Fruit fly (Drosophila melanogaster): Measurements from ENCODE around the gene SmydA-8.

SmydA-8 gene

DNA sequence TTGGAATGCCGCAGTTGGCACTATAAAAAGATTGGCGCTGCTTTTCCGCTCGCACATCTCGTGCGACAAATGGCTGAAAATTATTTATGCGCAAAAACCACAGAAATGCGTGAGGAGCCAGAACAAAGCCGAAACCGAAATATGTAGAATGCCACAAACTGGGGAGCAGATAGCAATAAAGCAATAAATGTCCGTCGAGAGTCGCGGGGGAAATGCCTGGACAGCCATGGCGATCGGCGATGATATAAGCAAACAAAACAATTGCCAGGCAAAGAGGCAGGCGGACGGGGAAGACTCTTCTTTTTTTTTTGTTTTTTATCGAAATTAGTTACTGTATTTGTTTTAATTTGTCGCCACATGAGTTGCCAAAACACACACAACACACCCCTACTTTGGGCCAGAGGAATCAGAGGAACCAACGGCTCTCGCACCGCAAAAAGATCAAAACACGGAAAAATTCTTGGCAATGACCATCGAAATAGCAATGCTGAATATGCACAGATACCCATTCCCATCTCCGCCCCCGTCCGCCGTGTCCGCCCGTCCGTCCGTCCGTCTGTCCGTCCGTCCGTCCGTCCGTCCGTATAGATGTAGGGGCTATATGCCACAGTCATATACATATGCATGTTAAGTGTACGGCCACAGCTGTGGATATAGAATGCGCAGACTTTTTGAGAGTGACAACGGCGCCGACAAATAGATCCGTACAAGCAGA is 45.0 kb downstream of the SmydA-8 start (continued):
- TF ChIP-seq CG10543 (GFP tag; optimal IDR thresholded peaks at IDR 0.05): peak; percentile 12
- no peak for TF ChIP-seq CG7357 (GFP tag; IDR thresholded peaks at IDR 0.05)
- peak; percentile 44 for TF ChIP-seq cwo (GFP tag; optimal IDR thresholded peaks at IDR 0.05)
- no peak for TF ChIP-seq Eip74EF (GFP tag; optimal IDR thresholded peaks at IDR 0.05)
- no peak for TF ChIP-seq CG6683 (GFP tag; optimal IDR thresholded peaks at IDR 0.05)
- TF ChIP-seq Gsc (GFP tag; IDR thresholded peaks at IDR 0.05): no peak
- TF ChIP-seq Hr39 (optimal IDR thresholded peaks at IDR 0.05): peak; percentile 85
- TF ChIP-seq CG2875 (GFP tag; optimal IDR thresholded peaks at IDR 0.05): no peak
- TF ChIP-seq CG12769 (tag; optimal IDR thresholded peaks at IDR 0.05): peak; percentile 57
- no peak for TF ChIP-seq CG8765 (GFP tag; IDR thresholded peaks at IDR 0.05)
- TF ChIP-seq sr (GFP tag; IDR thresholded peaks at IDR 0.05): peak; percentile 46; the same call in 1 of the 3 replicates
- peak in 1 of 2 experiments; percentile 53 for TF ChIP-seq Pdp1 (GFP tag; optimal IDR thresholded peaks at IDR 0.05)

DNA sequence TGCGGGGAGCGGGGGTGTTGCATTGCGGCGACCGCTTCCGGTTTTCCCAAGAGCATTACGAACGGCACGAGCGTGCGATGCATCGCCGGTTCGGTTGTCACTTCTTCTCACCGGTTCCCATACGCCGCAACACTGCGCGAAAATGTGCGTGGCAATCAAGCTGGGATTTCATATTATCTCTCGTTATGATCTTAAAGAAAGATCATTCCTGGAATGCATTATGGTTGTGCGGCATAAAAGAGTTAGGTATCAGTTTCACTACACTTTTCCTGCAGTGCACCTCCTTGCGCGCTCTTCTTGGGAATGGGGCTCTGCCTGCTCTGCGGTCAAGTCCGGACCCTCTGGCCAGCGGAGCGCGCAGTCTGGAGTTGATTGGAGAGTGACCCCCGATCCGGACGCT is 47.5 kb downstream of the SmydA-8 start:
- no peak for TF ChIP-seq C15 (GFP tag; IDR thresholded peaks at IDR 0.05)
- TF ChIP-seq HmgD (GFP tag; optimal IDR thresholded peaks at IDR 0.05): no peak
- no peak for TF ChIP-seq pb (GFP tag; optimal IDR thresholded peaks at IDR 0.05)
- TF ChIP-seq br (optimal IDR thresholded peaks at IDR 0.05): no peak
- TF ChIP-seq disco-r (GFP tag; optimal IDR thresholded peaks at IDR 0.05): no peak
- TF ChIP-seq CG12299 (tag; optimal IDR thresholded peaks at IDR 0.05): no peak
- TF ChIP-seq ase (GFP tag; IDR thresholded peaks at IDR 0.05): peak; percentile 55; the same call in 1 of the 3 replicates
- no peak for TF ChIP-seq slp2 (GFP tag; optimal IDR thresholded peaks at IDR 0.05)
- peak; percentile 59; the same call in 1 of the 2 replicates for TF ChIP-seq CG32772 (GFP tag; IDR thresholded peaks at IDR 0.05)
- no peak for TF ChIP-seq bowl (GFP tag; IDR thresholded peaks at IDR 0.05)
- no peak for TF ChIP-seq Vsx1 (GFP tag; optimal IDR thresholded peaks at IDR 0.05)
- TF ChIP-seq kay (GFP tag; optimal IDR thresholded peaks at IDR 0.05): no peak
- TF ChIP-seq CG3995 (GFP tag; optimal IDR thresholded peaks at IDR 0.05): no peak
- no peak for TF ChIP-seq CG17829 (tag; optimal IDR thresholded peaks at IDR 0.05)
- TF ChIP-seq CG3281 (GFP tag; optimal IDR thresholded peaks at IDR 0.05): no peak
- TF ChIP-seq pzg (GFP tag; optimal IDR thresholded peaks at IDR 0.05): no peak
- no peak for TF ChIP-seq CG4730 (GFP tag; IDR thresholded peaks at IDR 0.05)
- no peak for TF ChIP-seq eve (GFP tag; optimal IDR thresholded peaks at IDR 0.05)
- peak; percentile 50; the same call in 2 of the 3 replicates for TF ChIP-seq CG14050 (GFP tag; IDR thresholded peaks at IDR 0.05)
- no peak for TF ChIP-seq CG7372 (GFP tag; IDR thresholded peaks at IDR 0.05)
- TF ChIP-seq lmd (GFP tag; IDR thresholded peaks at IDR 0.05): peak; percentile 58; the same call in 1 of the 2 replicates
- no peak for TF ChIP-seq kah (GFP tag; optimal IDR thresholded peaks at IDR 0.05)
- peak; percentile 22 for TF ChIP-seq CG1792 (GFP tag; optimal IDR thresholded peaks at IDR 0.05)
- TF ChIP-seq prd (optimal IDR thresholded peaks at IDR 0.05): no peak
- peak; percentile 78; the same call in 2 of the 3 replicates for TF ChIP-seq prd (GFP tag; IDR thresholded peaks at IDR 0.05)
- peak; percentile 11 for TF ChIP-seq Med (GFP tag)
- TF ChIP-seq rib (GFP tag; IDR thresholded peaks at IDR 0.05): no peak
- TF ChIP-seq grn (GFP tag; optimal IDR thresholded peaks at IDR 0.05): no peak
- TF ChIP-seq slou (GFP tag; optimal IDR thresholded peaks at IDR 0.05): no peak
- TF ChIP-seq Sox100B (GFP tag; optimal IDR thresholded peaks at IDR 0.05): no peak
- TF ChIP-seq Lpt (GFP tag; optimal IDR thresholded peaks at IDR 0.05): no peak
- TF ChIP-seq Hr51 (GFP tag; optimal IDR thresholded peaks at IDR 0.05): peak in 1 of 2 experiments; percentile 36
- peak; percentile 51 for TF ChIP-seq fd96Cb (tag; optimal IDR thresholded peaks at IDR 0.05)
- peak; percentile 45; the same call in 1 of the 2 replicates for TF ChIP-seq CG6689 (GFP tag; IDR thresholded peaks at IDR 0.05)
- no peak for TF ChIP-seq CG14860 (GFP tag; IDR thresholded peaks at IDR 0.05; ENCODE audit: partially characterized antibody)
- TF ChIP-seq slbo (GFP tag; IDR thresholded peaks at IDR 0.05): peak; percentile 53
- peak; percentile 66 for TF ChIP-seq sens (GFP tag)
- no peak for TF ChIP-seq gsb (GFP tag; IDR thresholded peaks at IDR 0.05)
- TF ChIP-seq danr (GFP tag; IDR thresholded peaks at IDR 0.05): 0 out of 2 replicates have a peak, but pooled peaks have one; percentile 10
